Fruit fly (Drosophila melanogaster): Measurements from ENCODE around the gene Prp6.
A peak's percentile ranks its signal among the peaks of the same experiment; 100 is the strongest.

Prp6 gene

DNA sequence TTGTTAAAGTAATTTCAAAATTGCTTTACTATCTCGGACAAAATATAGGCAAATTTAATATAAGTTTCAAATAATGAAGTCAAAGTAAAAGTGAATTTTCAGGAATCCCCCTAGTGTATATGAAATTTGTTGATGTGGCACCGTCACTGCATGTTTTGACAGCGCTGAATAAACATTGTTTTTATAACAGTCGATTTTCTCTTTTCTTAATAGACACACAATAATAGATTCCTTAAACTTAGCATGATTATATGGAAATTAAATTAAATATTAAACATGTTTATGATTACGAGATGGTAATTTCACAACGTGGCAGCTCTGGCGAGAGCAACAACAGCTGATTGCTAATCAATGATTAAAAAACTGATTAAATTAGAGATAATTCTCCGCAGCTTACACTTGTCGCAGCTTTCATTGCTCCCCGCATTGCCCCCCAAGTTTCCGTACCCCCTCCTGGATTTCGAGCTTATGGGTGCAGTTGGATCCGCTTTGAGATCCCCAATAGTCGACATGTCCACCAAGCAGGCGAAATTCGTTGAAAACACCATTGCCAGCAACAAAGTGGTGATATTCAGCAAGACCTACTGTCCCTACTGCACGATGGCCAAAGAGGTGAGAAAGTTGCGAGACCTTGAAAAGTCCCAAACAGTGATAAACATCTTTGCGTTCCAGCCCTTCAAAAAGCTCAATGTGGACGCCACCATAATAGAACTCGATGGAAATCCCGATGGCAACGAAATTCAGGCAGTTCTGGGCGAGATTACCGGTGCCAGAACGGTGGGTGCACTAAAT is 35.9 kb upstream of the Prp6 start, which contains the start of gene Grx1 (continued):
- no peak for TF ChIP-seq Kr (GFP tag; optimal IDR thresholded peaks at IDR 0.05)
- TF ChIP-seq BEAF-32 (GFP tag; optimal IDR thresholded peaks at IDR 0.05), result peak; percentile 23
- no peak for TF ChIP-seq schlank (tag; optimal IDR thresholded peaks at IDR 0.05)
- no peak for TF ChIP-seq slou (GFP tag; optimal IDR thresholded peaks at IDR 0.05)
- TF ChIP-seq CG1832 (GFP tag; optimal IDR thresholded peaks at IDR 0.05), result no peak
- no peak for TF ChIP-seq usp (GFP tag; optimal IDR thresholded peaks at IDR 0.05)
- TF ChIP-seq CG6654 (GFP tag; optimal IDR thresholded peaks at IDR 0.05), result no peak
- TF ChIP-seq Fer2 (tag; optimal IDR thresholded peaks at IDR 0.05), result no peak
- no peak for TF ChIP-seq CG1024 (GFP tag; IDR thresholded peaks at IDR 0.05)
- TF ChIP-seq NC2β (GFP tag; optimal IDR thresholded peaks at IDR 0.05), result peak; percentile 53
- TF ChIP-seq cwo (GFP tag; optimal IDR thresholded peaks at IDR 0.05), result peak; percentile 14
- peak; percentile 81 for TF ChIP-seq GATAe (GFP tag; conservative IDR thresholded peaks at IDR 0.05)
- TF ChIP-seq scrt (GFP tag; optimal IDR thresholded peaks at IDR 0.05), result peak; percentile 65
- TF ChIP-seq CG5180 (GFP tag; optimal IDR thresholded peaks at IDR 0.05), result peak; percentile 6
- peak; percentile 54 for TF ChIP-seq CG13287 (GFP tag; IDR thresholded peaks at IDR 0.05; ENCODE audit: partially characterized antibody)
- no peak for TF ChIP-seq aop (GFP tag; IDR thresholded peaks at IDR 0.05)
- no peak for TF ChIP-seq chinmo (GFP tag; IDR thresholded peaks at IDR 0.05; ENCODE audit: partially characterized antibody)
- no peak for TF ChIP-seq sna (GFP tag; IDR thresholded peaks at IDR 0.05; ENCODE audit: partially characterized antibody)
- TF ChIP-seq CG2129 (GFP tag; IDR thresholded peaks at IDR 0.05; ENCODE audit: partially characterized antibody), result no peak
- TF ChIP-seq ttk (GFP tag; IDR thresholded peaks at IDR 0.05), result no peak
- peak; percentile 43 for TF ChIP-seq CG4328 (GFP tag; optimal IDR thresholded peaks at IDR 0.05)
- TF ChIP-seq CG9437 (GFP tag; optimal IDR thresholded peaks at IDR 0.05), result peak; percentile 37
- TF ChIP-seq p53 (GFP tag; optimal IDR thresholded peaks at IDR 0.05), result no peak
- peak; percentile 15 for TF ChIP-seq Lhr (GFP tag; optimal IDR thresholded peaks at IDR 0.05)
- no peak for TF ChIP-seq Side (GFP tag; optimal IDR thresholded peaks at IDR 0.05)
- no peak for TF ChIP-seq CG7357 (GFP tag; IDR thresholded peaks at IDR 0.05)
- no peak for TF ChIP-seq CG43689 (GFP tag; IDR thresholded peaks at IDR 0.05)
- TF ChIP-seq CG13624 (GFP tag; optimal IDR thresholded peaks at IDR 0.05), result peak; percentile 58
- TF ChIP-seq CG14441 (GFP tag; IDR thresholded peaks at IDR 0.05), result peak; percentile 47
- TF ChIP-seq CG31388 (GFP tag; optimal IDR thresholded peaks at IDR 0.05), result no peak
- TF ChIP-seq nerfin-2 (GFP tag; IDR thresholded peaks at IDR 0.05; ENCODE audit: partially characterized antibody), result no peak
- 0 out of 2 replicates have a peak, but pooled peaks have one; percentile 38 for TF ChIP-seq al (GFP tag; IDR thresholded peaks at IDR 0.05)
- TF ChIP-seq peb (GFP tag; IDR thresholded peaks at IDR 0.05), result no peak
- TF ChIP-seq run (tag; optimal IDR thresholded peaks at IDR 0.05), result no peak
- peak; percentile 59 for TF ChIP-seq tin (GFP tag; optimal IDR thresholded peaks at IDR 0.05)
- TF ChIP-seq CG11093 (GFP tag; IDR thresholded peaks at IDR 0.05), result no peak
- TF ChIP-seq CG12391 (tag; optimal IDR thresholded peaks at IDR 0.05), result peak; percentile 77
- peak; percentile 5 for TF ChIP-seq kah (GFP tag; optimal IDR thresholded peaks at IDR 0.05)
- TF ChIP-seq Nf-YA (GFP tag; IDR thresholded peaks at IDR 0.05), result no peak
- peak; percentile 49 for TF ChIP-seq CG13296 (GFP tag; optimal IDR thresholded peaks at IDR 0.05)
- TF ChIP-seq Xbp1 (GFP tag; optimal IDR thresholded peaks at IDR 0.05), result peak; percentile 68
- TF ChIP-seq CG7839 (tag; optimal IDR thresholded peaks at IDR 0.05), result peak; percentile 53
- peak; percentile 95 for TF ChIP-seq sens (GFP tag)
- TF ChIP-seq CG12299 (tag; optimal IDR thresholded peaks at IDR 0.05), result no peak
- peak; percentile 76 for TF ChIP-seq CG2712 (tag; optimal IDR thresholded peaks at IDR 0.05)
- no peak for TF ChIP-seq cg (GFP tag; optimal IDR thresholded peaks at IDR 0.05)
- TF ChIP-seq bowl (GFP tag; IDR thresholded peaks at IDR 0.05), result no peak
- TF ChIP-seq NC2α (GFP tag; optimal IDR thresholded peaks at IDR 0.05), result no peak
- peak; percentile 48 for TF ChIP-seq CG3847 (GFP tag; IDR thresholded peaks at IDR 0.05)

Measured in whole organism, embryonic.